Fruit fly (Drosophila melanogaster) whole organism, larva: ENCODE results near the gene sac.

Experiments
- noc ChIP-seq: fragments of 200-800 bp; sonication (Bioruptor generic); optimal IDR thresholded peaks from 3 replicates; lab custom pipeline; 2019; ENCODE audit warnings: missing biosample characterization, mild to moderate bottlenecking, missing genetic modification characterization, moderate library complexity

sac gene

DNA sequence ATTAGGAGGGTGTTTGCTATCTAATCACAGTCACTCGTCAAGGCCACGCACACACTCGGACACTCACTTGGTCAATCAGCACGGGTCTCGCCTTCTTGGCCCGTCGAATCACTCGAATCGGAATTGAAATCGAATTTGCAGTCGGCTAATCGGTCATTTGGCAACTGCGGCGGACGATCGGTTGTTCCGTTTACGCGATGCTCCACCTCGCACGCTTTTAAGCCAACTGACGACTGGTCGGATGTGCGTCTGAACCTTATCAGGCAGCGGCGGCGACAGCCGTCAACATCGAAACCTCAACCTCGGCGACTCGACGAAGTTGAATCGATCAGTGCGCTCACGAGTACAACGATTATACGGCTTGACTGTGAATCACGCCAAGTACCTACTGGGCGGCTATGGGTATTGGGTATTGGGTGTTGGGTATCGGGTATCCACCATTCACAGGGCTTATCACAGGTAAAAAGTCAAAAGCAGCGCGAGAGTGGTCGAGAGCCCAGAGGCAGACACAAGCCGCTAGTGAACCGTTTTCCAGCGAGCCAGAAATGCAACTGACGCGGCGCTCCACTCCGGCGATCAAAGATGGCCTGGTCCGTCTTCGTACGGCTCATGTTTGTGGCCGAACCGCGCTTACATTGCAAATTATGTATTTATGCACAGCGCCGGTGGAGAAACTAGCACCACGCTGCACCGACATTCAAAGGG lies 9.4 kb upstream of the sac start:
- TF ChIP-seq noc (tag; lab: Kevin White, UChicago) = peak; percentile 57

DNA sequence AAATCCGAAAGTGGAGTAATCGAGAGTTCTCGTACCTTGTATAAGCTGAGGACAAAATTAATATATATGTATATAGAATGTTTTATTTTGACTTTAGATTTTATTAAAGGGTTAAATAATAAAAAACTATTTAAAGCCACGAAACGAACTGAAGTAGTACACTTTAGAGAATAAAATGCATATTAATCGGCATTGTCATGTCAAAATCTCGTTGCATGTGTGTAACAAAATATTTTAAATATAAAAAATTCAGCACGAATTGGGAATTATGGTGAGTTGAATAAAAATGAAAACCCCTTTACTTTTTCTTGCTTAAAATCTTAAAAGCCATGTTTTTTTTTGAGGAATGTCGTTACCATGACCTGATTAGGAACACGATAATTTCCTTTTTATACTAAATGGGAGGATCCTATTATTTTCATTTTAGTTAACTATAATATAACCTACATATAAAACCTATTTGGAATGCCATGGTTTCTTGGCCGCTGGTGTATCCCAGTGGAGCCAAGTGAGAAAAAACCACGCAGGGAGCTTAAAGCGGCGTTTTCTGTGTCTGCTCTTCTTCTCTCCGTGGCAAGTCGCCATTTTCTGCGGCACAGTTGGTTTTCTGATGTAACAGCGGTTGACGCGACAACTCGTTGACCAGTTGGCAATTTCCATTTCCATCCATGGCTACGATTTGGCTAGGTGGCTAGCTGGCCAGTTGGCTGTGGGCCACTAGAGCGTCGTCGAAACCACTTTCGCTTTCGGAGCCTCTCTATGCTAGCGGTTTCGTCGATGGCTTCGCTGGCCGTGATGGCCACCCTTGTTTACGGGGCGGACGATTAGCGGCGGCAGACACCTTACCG lies 8.5 kb upstream of the sac start:
- no peak for TF ChIP-seq noc (tag; lab: Kevin White, UChicago)

dm6 chr3R:4472694-4472975 lies 8.0 kb upstream of the sac start:
- no peak for TF ChIP-seq noc (tag; lab: Kevin White, UChicago)

DNA sequence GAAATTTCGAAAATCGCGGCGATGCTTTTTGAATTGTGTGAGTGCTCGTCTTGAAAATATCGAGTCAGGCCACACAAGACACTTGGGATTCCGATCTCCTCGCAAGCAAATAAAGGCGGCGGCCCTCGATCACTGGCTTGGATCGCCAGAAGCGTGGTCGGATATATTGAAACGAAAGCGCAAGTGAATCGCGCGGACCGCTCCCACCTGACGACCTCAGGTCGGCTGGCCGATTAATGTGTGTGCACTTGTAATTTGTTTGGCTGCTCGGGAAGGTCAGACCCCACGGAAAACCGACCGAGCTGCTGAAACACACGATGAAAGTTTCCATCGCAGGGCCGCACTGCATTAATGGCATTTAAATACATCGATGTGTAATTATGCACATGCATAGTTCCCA lies 5.2 kb upstream of the sac start:
- no peak for TF ChIP-seq noc (tag; lab: Kevin White, UChicago)

dm6 chr3R:4476004-4476403 lies 4.6 kb upstream of the sac start:
- TF ChIP-seq noc (tag; lab: Kevin White, UChicago) = no peak

- peak; percentile 59 for TF ChIP-seq noc (tag; lab: Kevin White, UChicago)
Observed at dm6 chr3R:4478220-4479037, 2.2 kb upstream of the sac start.

DNA sequence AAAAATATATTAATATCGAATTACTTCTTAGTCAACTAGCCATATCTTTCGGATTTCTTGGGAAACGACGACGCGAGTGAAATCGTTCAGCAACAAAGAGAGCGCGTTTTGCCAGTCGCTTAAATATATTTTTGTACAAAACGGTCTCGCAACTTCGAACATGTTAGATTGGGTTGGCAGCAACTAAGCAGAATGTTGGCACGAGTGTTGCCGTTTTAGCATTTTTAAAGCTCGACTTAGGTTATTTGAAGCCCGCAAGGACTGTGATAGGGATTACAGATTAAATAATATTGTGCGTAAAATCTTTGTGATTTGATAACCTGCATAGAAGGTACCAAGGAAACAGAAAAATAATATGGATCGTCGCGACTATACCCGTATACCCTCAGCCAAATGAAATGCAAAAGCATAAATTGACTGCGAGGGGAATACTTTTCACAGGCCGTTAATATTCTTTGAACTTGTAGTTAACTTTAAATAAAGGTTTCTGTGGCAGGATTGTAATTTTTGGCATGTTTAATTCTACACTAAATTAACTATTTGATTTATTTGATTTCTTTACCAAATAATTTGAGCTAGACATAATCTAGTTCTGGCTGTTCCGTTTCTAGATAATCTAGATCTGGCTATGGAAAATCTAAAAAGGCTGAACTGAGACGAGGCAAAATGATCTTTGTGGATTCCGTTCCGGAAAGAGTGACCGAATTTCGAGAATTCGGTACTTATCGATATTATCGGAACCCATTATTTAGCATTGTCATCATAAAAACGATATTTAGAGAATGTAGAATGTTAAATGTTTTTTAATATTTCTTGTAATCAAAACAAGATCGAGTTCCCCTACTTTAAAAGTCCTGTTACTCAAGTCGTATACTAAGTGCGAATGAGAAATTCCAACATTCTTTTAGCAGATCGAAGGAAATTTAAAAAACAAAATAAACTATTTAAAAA lies 1.3 kb upstream of the sac start, which contains the start of gene CG31523:
TSS of gene CG31523 (minus strand) at position 170 of the 951 bp plus-strand sequence.
- TF ChIP-seq noc (tag; lab: Kevin White, UChicago) = no peak

dm6 chr3R:4484999-4485398 lies 4.4 kb downstream of the sac start, which contains the start of gene Fip1:
Fip1 (plus strand) TSS chr3R:4485008.
- no peak for TF ChIP-seq noc (tag; lab: Kevin White, UChicago)

DNA sequence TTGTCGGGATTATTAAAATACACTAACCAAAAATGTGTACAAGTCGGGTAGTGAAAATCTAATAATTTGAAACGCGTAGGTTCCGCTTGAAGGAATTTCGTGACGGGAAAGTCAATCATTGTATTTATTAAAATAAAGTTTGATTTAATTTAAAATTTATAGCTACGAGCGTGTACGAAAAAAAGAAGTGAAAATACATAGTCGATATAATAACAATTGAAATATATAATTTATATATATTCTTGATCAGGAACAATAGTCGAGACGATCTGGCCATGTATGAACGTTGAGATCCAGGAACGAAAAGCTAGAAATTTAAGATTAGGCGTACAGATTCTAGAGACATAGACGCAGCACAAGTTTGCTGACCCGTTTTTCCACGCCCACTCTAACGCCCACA lies 25.7 kb downstream of the sac start, which contains the start of gene CG34425:
TSS of gene CG34425 (minus strand) at position 101 of the 400 bp plus-strand sequence.
- no peak for TF ChIP-seq noc (tag; lab: Kevin White, UChicago)

DNA sequence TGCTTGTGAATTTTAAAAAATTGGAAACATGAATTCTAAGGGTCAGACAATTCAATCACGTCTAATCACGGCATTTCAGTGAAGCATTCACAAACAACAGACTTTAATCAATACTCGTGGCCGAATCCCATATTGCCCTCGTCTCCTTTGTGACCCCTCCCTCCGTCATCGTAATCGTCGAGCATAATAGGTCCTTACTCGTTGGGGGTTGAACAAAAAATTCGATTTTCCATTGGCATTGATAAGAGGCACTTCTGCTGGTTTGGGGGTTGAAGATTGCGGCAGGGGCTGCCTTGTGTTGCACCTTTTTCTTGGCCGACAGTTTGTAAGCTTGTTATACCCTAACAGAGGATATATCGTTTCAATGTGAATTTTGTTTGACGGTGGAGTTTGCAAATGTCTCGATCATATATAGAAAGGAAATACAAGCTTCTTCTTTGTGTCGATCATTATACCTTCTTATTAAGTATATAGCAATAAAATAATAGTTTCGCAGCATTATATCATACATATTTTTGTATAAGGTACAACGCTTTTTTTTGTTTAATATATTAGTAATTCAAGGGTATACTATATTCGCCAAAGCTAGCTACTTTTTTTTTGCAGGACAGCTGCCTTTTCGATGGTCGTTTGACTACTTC lies 43.7 kb downstream of the sac start:
- no peak for TF ChIP-seq noc (tag; lab: Kevin White, UChicago)

DNA sequence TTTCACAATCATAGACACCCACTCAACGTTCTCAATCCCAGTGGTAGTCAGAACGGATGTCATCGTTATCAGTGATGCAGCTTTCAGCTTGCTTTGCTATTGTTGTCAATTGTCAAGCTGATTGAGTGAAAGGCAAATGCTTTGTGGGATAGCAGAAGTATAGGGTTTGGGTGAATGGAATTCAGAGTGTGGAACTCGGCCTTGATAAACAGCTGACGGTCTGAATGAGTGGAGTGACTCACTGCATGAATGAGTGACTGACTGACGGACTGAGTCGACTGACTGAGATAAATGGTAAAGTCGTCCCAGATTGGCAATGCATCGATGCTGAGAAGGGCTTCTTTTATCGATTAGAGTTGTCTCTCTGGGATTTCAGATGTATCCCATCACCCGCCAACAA lies 50.4 kb downstream of the sac start:
- no peak for TF ChIP-seq noc (tag; lab: Kevin White, UChicago)
